Fruit fly (Drosophila melanogaster) whole organism, embryonic: ENCODE results near the gene CG12012.

ENCODE experiments used
- Aef1 ChIP-seq: fragments of 200-800 bp; sonication (Bioruptor generic); IDR thresholded peaks from 3 replicates; pipeline ENCODE4 v1.3.6; 2022; ENCODE audit warnings: missing biosample characterization, missing genetic modification characterization
- Asciz ChIP-seq: fragments of 200-800 bp; sonication (Bioruptor generic); optimal IDR thresholded peaks from 2 replicates; lab custom pipeline; 2017; ENCODE audit warnings: missing biosample characterization, mild to moderate bottlenecking, missing genetic modification characterization, missing genetic modification reagents
- BEAF-32 ChIP-seq: fragments of 200-800 bp; sonication (Bioruptor generic); optimal IDR thresholded peaks from 3 replicates; lab custom pipeline; 2017; ENCODE audit warnings: missing biosample characterization, missing genetic modification characterization, mild to moderate bottlenecking, moderate library complexity, missing genetic modification reagents
- BtbVII ChIP-seq: fragments of 200-800 bp; sonication (Bioruptor generic); optimal IDR thresholded peaks from 3 replicates; lab custom pipeline; 2017; ENCODE audit warnings: missing biosample characterization, mild to moderate bottlenecking, missing genetic modification characterization
- CG10147 ChIP-seq: fragments of 200-800 bp; sonication (Bioruptor generic); optimal IDR thresholded peaks from 2 replicates; lab custom pipeline; 2019; ENCODE audit warnings: missing biosample characterization, mild to moderate bottlenecking, missing genetic modification characterization, moderate library complexity
- CG10366 ChIP-seq: fragments of 200-800 bp; sonication (Bioruptor generic); IDR thresholded peaks from 2 replicates; pipeline ENCODE4 v1.3.6; 2022; ENCODE audit warnings: missing biosample characterization, missing genetic modification characterization
- CG13775 ChIP-seq: fragments of 200-800 bp; sonication (Bioruptor generic); optimal IDR thresholded peaks from 3 replicates; lab custom pipeline; 2017; ENCODE audit warnings: missing biosample characterization, mild to moderate bottlenecking, missing genetic modification characterization
- CG15479 ChIP-seq: fragments of 200-800 bp; sonication (Bioruptor generic); optimal IDR thresholded peaks from 3 replicates; lab custom pipeline; 2019; ENCODE audit warnings: missing biosample characterization, mild to moderate bottlenecking, missing genetic modification characterization, moderate library complexity
- CG15601 ChIP-seq: fragments of 200-800 bp; sonication (Bioruptor generic); optimal IDR thresholded peaks from 3 replicates; lab custom pipeline; 2019; ENCODE audit warnings: missing biosample characterization, mild to moderate bottlenecking, missing genetic modification characterization, moderate library complexity
- CG15696 ChIP-seq: fragments of 200-800 bp; sonication (Bioruptor generic); optimal IDR thresholded peaks from 2 replicates; lab custom pipeline; 2019; ENCODE audit warnings: missing biosample characterization, mild to moderate bottlenecking, missing genetic modification characterization, moderate library complexity
- CG17568 ChIP-seq: fragments of 200-800 bp; sonication (Bioruptor generic); optimal IDR thresholded peaks from 2 replicates; lab custom pipeline; 2018; ENCODE audit warnings: missing biosample characterization, mild to moderate bottlenecking, missing genetic modification characterization, moderate library complexity
- CG17802 ChIP-seq: fragments of 200-800 bp; sonication (Bioruptor generic); optimal IDR thresholded peaks from 2 replicates; lab custom pipeline; 2018; ENCODE audit warnings: missing biosample characterization, mild to moderate bottlenecking, missing genetic modification characterization, moderate library complexity
- CG2120 ChIP-seq: fragments of 200-800 bp; sonication (Bioruptor generic); optimal IDR thresholded peaks from 3 replicates; lab custom pipeline; 2016; ENCODE audit warnings: missing biosample characterization, missing genetic modification characterization
- CG34224 ChIP-seq: fragments of 200-800 bp; sonication (Bioruptor generic); IDR thresholded peaks from 3 replicates; pipeline ENCODE4 v1.3.6; 2022; ENCODE audit warnings: missing biosample characterization, missing genetic modification characterization; ENCODE audit not compliant: partially characterized antibody
- CG4282 ChIP-seq: fragments of 200-800 bp; sonication (Bioruptor generic); optimal IDR thresholded peaks from 2 replicates; lab custom pipeline; 2016; ENCODE audit warnings: missing biosample characterization, missing genetic modification characterization
- CG43689 ChIP-seq: fragments of 200-800 bp; sonication (Bioruptor generic); IDR thresholded peaks from 2 replicates; pipeline ENCODE4 v1.3.6; 2022; ENCODE audit warnings: missing biosample characterization, missing genetic modification characterization
- CG5953 ChIP-seq: fragments of 200-800 bp; sonication (Bioruptor generic); IDR thresholded peaks from 2 replicates; pipeline ENCODE4 v1.3.6; 2022; ENCODE audit warnings: missing biosample characterization, missing genetic modification characterization
- CG6683 ChIP-seq: fragments of 200-800 bp; sonication (Bioruptor generic); optimal IDR thresholded peaks from 2 replicates; lab custom pipeline; 2017; ENCODE audit warnings: missing biosample characterization, mild to moderate bottlenecking, missing genetic modification characterization, missing genetic modification reagents
- CG7928 ChIP-seq: fragments of 200-800 bp; sonication (Bioruptor generic); optimal IDR thresholded peaks from 2 replicates; lab custom pipeline; 2017; ENCODE audit warnings: missing biosample characterization, mild to moderate bottlenecking, missing genetic modification characterization
- CHES-1-like ChIP-seq: fragments of 200-800 bp; sonication (Bioruptor generic); optimal IDR thresholded peaks from 2 replicates; lab custom pipeline; 2016; ENCODE audit warnings: missing biosample characterization, missing genetic modification characterization
- Eip74EF ChIP-seq, 2 experiments: fragments of 200-800 bp in 1 of 2; fragments of >200 bp in 1 of 2; sonication (Bioruptor generic) in 1 of 2; optimal IDR thresholded peaks; 2 replicates each; lab custom pipeline; 2017 to 2019; ENCODE audit warnings: missing biosample characterization in 2 of 2, missing genetic modification characterization in 2 of 2, mild to moderate bottlenecking in 1 of 2, moderate library complexity in 1 of 2
- Elba2 ChIP-seq: fragments of 200-800 bp; sonication (Bioruptor generic); optimal IDR thresholded peaks from 3 replicates; lab custom pipeline; 2016; ENCODE audit warnings: missing biosample characterization, missing genetic modification characterization
- Ets97D ChIP-seq: fragments of 200-800 bp; sonication (Bioruptor generic); optimal IDR thresholded peaks from 3 replicates; lab custom pipeline; 2016; ENCODE audit warnings: missing biosample characterization, missing genetic modification characterization
- HLH54F ChIP-seq: fragments of 200-800 bp; sonication (Bioruptor generic); optimal IDR thresholded peaks from 3 replicates; lab custom pipeline; 2016; ENCODE audit warnings: missing biosample characterization, missing genetic modification characterization
- Stat92E ChIP-seq, 3 experiments: fragments of >200 bp in 2 of 3; fragments of 200-800 bp in 1 of 3; sonication (Bioruptor generic) in 1 of 3; optimal IDR thresholded peaks; 2 replicates each; lab custom pipeline; 2017 to 2019; ENCODE audit warnings: missing biosample characterization in 3 of 3, missing genetic modification characterization in 3 of 3, mild to moderate bottlenecking in 1 of 3, moderate library complexity in 1 of 3
- YL-1 ChIP-seq: fragments of 200-800 bp; sonication (Bioruptor generic); optimal IDR thresholded peaks from 3 replicates; lab custom pipeline; 2017; ENCODE audit warnings: missing biosample characterization, mild to moderate bottlenecking, missing genetic modification characterization
- bbx ChIP-seq: fragments of 200-800 bp; sonication (Bioruptor generic); IDR thresholded peaks from 2 replicates; pipeline ENCODE4 v1.3.6; 2022; ENCODE audit warnings: missing biosample characterization, missing genetic modification characterization; ENCODE audit not compliant: partially characterized antibody
- bigmax ChIP-seq: fragments of 200-800 bp; sonication (Bioruptor generic); optimal IDR thresholded peaks from 2 replicates; lab custom pipeline; 2018; ENCODE audit warnings: missing biosample characterization, mild to moderate bottlenecking, missing genetic modification characterization
- disco-r ChIP-seq: fragments of 200-800 bp; sonication (Bioruptor generic); optimal IDR thresholded peaks from 2 replicates; lab custom pipeline; 2016; ENCODE audit warnings: missing biosample characterization, missing genetic modification characterization
- dpn ChIP-seq, 2 experiments: fragments of 200-800 bp; sonication (Bioruptor generic); optimal IDR thresholded peaks; 3 replicates each; lab custom pipeline; 2016; ENCODE audit warnings: missing biosample characterization in 2 of 2, missing genetic modification characterization in 2 of 2
- emc ChIP-seq: fragments of 200-800 bp; sonication (Bioruptor generic); optimal IDR thresholded peaks from 2 replicates; lab custom pipeline; 2016; ENCODE audit warnings: missing biosample characterization, missing genetic modification characterization
- gro ChIP-seq: fragments of 200-800 bp; sonication (Bioruptor generic); optimal IDR thresholded peaks from 2 replicates; lab custom pipeline; 2016; ENCODE audit warnings: missing biosample characterization, missing genetic modification characterization
- jigr1 ChIP-seq: fragments of 200-800 bp; sonication (Bioruptor generic); IDR thresholded peaks from 3 replicates; pipeline ENCODE4 v1.3.6; 2022; ENCODE audit warnings: missing biosample characterization, missing genetic modification characterization
- pros ChIP-seq: fragments of 200-800 bp; sonication (Bioruptor generic); optimal IDR thresholded peaks from 3 replicates; lab custom pipeline; 2019; ENCODE audit warnings: missing biosample characterization, mild to moderate bottlenecking, missing genetic modification characterization, moderate library complexity
- row ChIP-seq: fragments of 200-800 bp; sonication (Bioruptor generic); IDR thresholded peaks from 3 replicates; pipeline ENCODE4 v1.3.6; 2022; ENCODE audit warnings: missing biosample characterization, missing genetic modification characterization
- sc ChIP-seq, 3 experiments: fragments of >200 bp in 2 of 3; fragments of 200-800 bp in 1 of 3; sonication (Bioruptor generic) in 1 of 3; optimal IDR thresholded peaks; 2 replicates in 2 of 3; 3 replicates in 1 of 3; lab custom pipeline; 2017; ENCODE audit warnings: mild to moderate bottlenecking in 1 of 3, missing biosample characterization in 1 of 3, missing genetic modification characterization in 1 of 3, missing genetic modification reagents in 1 of 3
- sd ChIP-seq: fragments of 200-800 bp; sonication (Bioruptor generic); optimal IDR thresholded peaks from 3 replicates; lab custom pipeline; 2018; ENCODE audit warnings: missing biosample characterization, mild to moderate bottlenecking, missing genetic modification characterization, moderate library complexity
- tll ChIP-seq, 2 experiments: fragments of 200-800 bp in 1 of 2; fragments of >200 bp in 1 of 2; sonication (Bioruptor generic) in 1 of 2; optimal IDR thresholded peaks; 2 replicates each; lab custom pipeline; 2017 to 2019; ENCODE audit warnings: missing biosample characterization in 2 of 2, missing genetic modification characterization in 2 of 2, mild to moderate bottlenecking in 1 of 2, moderate library complexity in 1 of 2
- vnd ChIP-seq: fragments of 200-800 bp; sonication (Bioruptor generic); IDR thresholded peaks from 3 replicates; pipeline ENCODE4 v1.3.6; 2022; ENCODE audit warnings: missing biosample characterization, missing genetic modification characterization; ENCODE audit not compliant: partially characterized antibody
- zen ChIP-seq: fragments of 200-800 bp; sonication (Bioruptor generic); optimal IDR thresholded peaks from 3 replicates; lab custom pipeline; 2018; ENCODE audit warnings: missing biosample characterization, mild to moderate bottlenecking, missing genetic modification characterization, moderate library complexity

Gene CG12012

dm6 chr3L:3334784-3335183 lies 41.8 kb upstream of the CG12012 start, which contains the start of gene CG14969 (continued):
- TF ChIP-seq CG15601 (no peak), CG34224 (GFP tag; lab: Robert Waterston, UW) (peak; percentile 41), sc (optimal IDR thresholded peaks at IDR 0.05; lab: Kevin White, UChicago) (no peak), sc (GFP tag; optimal IDR thresholded peaks at IDR 0.05; lab: Kevin White, UChicago) (no peak), BtbVII (no peak), CG7928 (GFP tag; lab: Kevin White, UChicago) (no peak), tll (GFP tag; optimal IDR thresholded peaks at IDR 0.05; lab: Kevin White, UChicago) (no peak), CHES-1-like (GFP tag; lab: Kevin White, UChicago) (no peak), CG43689 (GFP tag; lab: Robert Waterston, UW) (no peak), CG17802 (tag; lab: Kevin White, UChicago) (no peak), Eip74EF (GFP tag; optimal IDR thresholded peaks at IDR 0.05; lab: Kevin White, UChicago) (no peak), CG6683 (no peak), zen (tag; lab: Kevin White, UChicago) (peak; percentile 35), Stat92E (GFP tag; optimal IDR thresholded peaks at IDR 0.05; lab: Kevin White, UChicago) (no peak), CG2120 (GFP tag; lab: Kevin White, UChicago) (peak; percentile 25), disco-r (GFP tag; lab: Kevin White, UChicago) (no peak), gro (GFP tag; lab: Kevin White, UChicago) (peak; percentile 41), HLH54F (GFP tag; lab: Kevin White, UChicago) (peak; percentile 4), bigmax (GFP tag; lab: Kevin White, UChicago) (no peak), Elba2 (no peak), YL-1 (GFP tag; lab: Kevin White, UChicago) (peak; percentile 31), BEAF-32 (GFP tag; lab: Kevin White, UChicago) (peak; percentile 54), CG5953 (GFP tag; lab: Robert Waterston, UW) (no peak), bbx (GFP tag; lab: Robert Waterston, UW) (peak; percentile 48; the same call in 1 of the 2 replicates), dpn (GFP tag; optimal IDR thresholded peaks at IDR 0.05; lab: Kevin White, UChicago) (peak in 1 of 2 experiments; percentile 32), CG15696 (tag; lab: Kevin White, UChicago) (no peak), jigr1 (GFP tag; lab: Robert Waterston, UW) (no peak), CG10366 (GFP tag; lab: Robert Waterston, UW) (no peak), emc (no peak), CG4282 (no peak), pros (GFP tag; lab: Kevin White, UChicago) (no peak), Asciz (GFP tag; lab: Kevin White, UChicago) (no peak), sd (tag; lab: Kevin White, UChicago) (no peak), CG10147 (GFP tag; lab: Kevin White, UChicago) (no peak), CG17568 (GFP tag; lab: Kevin White, UChicago) (no peak), row (peak; percentile 13; the same call in 1 of the 3 replicates)

- TF ChIP-seq CG15479 (no peak), Ets97D (no peak), CG13775 (no peak), Aef1 (GFP tag; lab: Robert Waterston, UW) (no peak), vnd (no peak)
- TF ChIP-seq, all 482 proteins: peak for 0
Measured at dm6 chr3L:3335688-3336087, 40.9 kb upstream of the CG12012 start, which contains the start of gene Drsl1. TSS of gene Drsl1 (minus strand) at chr3L:3335788.
